Worm (Caenorhabditis elegans) whole organism, late embryonic: ENCODE measurements around the gene F09E5.16.
A peak's percentile ranks its signal among the peaks of the same experiment; 100 is the strongest.

ENCODE experiments used
- hlh-13 ChIP-seq: fragments of 200-800 bp; sonication (Bioruptor generic); optimal IDR thresholded peaks from 2 replicates; lab custom pipeline; 2018; ENCODE audit warnings: mild to moderate bottlenecking, missing genetic modification characterization, missing compliant biosample characterization
- nfya-1 ChIP-seq: sonication (generic microtip); optimal IDR thresholded peaks from 2 replicates; lab custom pipeline; 2017; ENCODE audit warnings: missing genetic modification characterization, mild to moderate bottlenecking, missing compliant biosample characterization, antibody characterized with exemption, moderate library complexity

The F09E5.16 gene

ce11 chrII:5320205-5320951, 45.2 kb downstream of the F09E5.16 start:
- TF ChIP-seq nfya-1 (peak; percentile 4), hlh-13 (GFP tag; lab: Kevin White, UChicago) (no peak)
